Fruit fly (Drosophila melanogaster): ENCODE data around the gene CG33308.

CG33308 gene

dm6 chr2L:14796542-14796941 is 5.6 kb upstream of the CG33308 start, which contains the start of gene CG18420:
CG18420 (minus strand) TSS chr2L:14796642.
- no peak for TF ChIP-seq Mio (GFP tag; optimal IDR thresholded peaks at IDR 0.05)
- no peak for TF ChIP-seq CrebA (GFP tag; optimal IDR thresholded peaks at IDR 0.05; ENCODE audit: borderline replicate concordance)
- no peak for TF ChIP-seq jim (GFP tag; optimal IDR thresholded peaks at IDR 0.05)
- TF ChIP-seq psq (GFP tag; optimal IDR thresholded peaks at IDR 0.05): no peak
- TF ChIP-seq br (GFP tag; optimal IDR thresholded peaks at IDR 0.05): no peak
- TF ChIP-seq Hr78 (GFP tag; optimal IDR thresholded peaks at IDR 0.05): no peak
- no peak for TF ChIP-seq HLH106 (tag; optimal IDR thresholded peaks at IDR 0.05)
- TF ChIP-seq foxo (GFP tag; optimal IDR thresholded peaks at IDR 0.05): no peak
- TF ChIP-seq dsf (GFP tag; optimal IDR thresholded peaks at IDR 0.05; ENCODE audit: borderline replicate concordance): no peak
- no peak for TF ChIP-seq OdsH (GFP tag; optimal IDR thresholded peaks at IDR 0.05)
- TF ChIP-seq h (GFP tag; optimal IDR thresholded peaks at IDR 0.05): no peak
- TF ChIP-seq Myc (optimal IDR thresholded peaks at IDR 0.05): no peak
- TF ChIP-seq Vsx2 (GFP tag; optimal IDR thresholded peaks at IDR 0.05; ENCODE audit: partially characterized antibody): no peak
- TF ChIP-seq usp (GFP tag; optimal IDR thresholded peaks at IDR 0.05): no peak
- no peak for TF ChIP-seq N (GFP tag; optimal IDR thresholded peaks at IDR 0.05)
- TF ChIP-seq GATAd (GFP tag; optimal IDR thresholded peaks at IDR 0.05): no peak
- TF ChIP-seq rgr (GFP tag; optimal IDR thresholded peaks at IDR 0.05): no peak
- TF ChIP-seq tai (GFP tag; optimal IDR thresholded peaks at IDR 0.05): no peak

- TF ChIP-seq usp (GFP tag; optimal IDR thresholded peaks at IDR 0.05) (no peak), HLH106 (tag; optimal IDR thresholded peaks at IDR 0.05) (no peak), Hnf4 (GFP tag; optimal IDR thresholded peaks at IDR 0.05) (no peak), OdsH (GFP tag; optimal IDR thresholded peaks at IDR 0.05) (no peak), dl (GFP tag; optimal IDR thresholded peaks at IDR 0.05; ENCODE audit: insufficient read depth in 1 of 2, partially characterized antibody in 2 of 2) (no peak), dsf (GFP tag; optimal IDR thresholded peaks at IDR 0.05; ENCODE audit: borderline replicate concordance) (no peak), h (GFP tag; optimal IDR thresholded peaks at IDR 0.05) (no peak), Mio (GFP tag; optimal IDR thresholded peaks at IDR 0.05) (no peak), fru (GFP tag; optimal IDR thresholded peaks at IDR 0.05) (no peak), tai (GFP tag; optimal IDR thresholded peaks at IDR 0.05) (no peak), N (GFP tag; optimal IDR thresholded peaks at IDR 0.05) (no peak), foxo (GFP tag; optimal IDR thresholded peaks at IDR 0.05) (no peak), CG32264 (GFP tag; optimal IDR thresholded peaks at IDR 0.05) (no peak), Vsx2 (GFP tag; optimal IDR thresholded peaks at IDR 0.05; ENCODE audit: partially characterized antibody) (no peak), CG9705 (GFP tag; optimal IDR thresholded peaks at IDR 0.05) (no peak)
These were observed 4.6 kb upstream of the CG33308 start for dm6 chr2L:14797554-14797953.

dm6 chr2L:14810461-14810860 is 8.3 kb downstream of the CG33308 start, which contains the start of gene CG33309:
CG33309 (plus strand) TSS chr2L:14810761.
- TF ChIP-seq N (GFP tag; optimal IDR thresholded peaks at IDR 0.05): no peak
- no peak for TF ChIP-seq Hr78 (GFP tag; optimal IDR thresholded peaks at IDR 0.05)
- TF ChIP-seq h (GFP tag; optimal IDR thresholded peaks at IDR 0.05): no peak
- TF ChIP-seq Rel (GFP tag; optimal IDR thresholded peaks at IDR 0.05): no peak
- no peak for TF ChIP-seq Rel (tag; optimal IDR thresholded peaks at IDR 0.05)
- TF ChIP-seq fru (GFP tag; optimal IDR thresholded peaks at IDR 0.05): no peak
- TF ChIP-seq Sp1 (GFP tag; optimal IDR thresholded peaks at IDR 0.05): no peak
- no peak for TF ChIP-seq Abd-B (GFP tag; optimal IDR thresholded peaks at IDR 0.05)
- no peak for TF ChIP-seq dsf (GFP tag; optimal IDR thresholded peaks at IDR 0.05; ENCODE audit: borderline replicate concordance)
- TF ChIP-seq OdsH (GFP tag; optimal IDR thresholded peaks at IDR 0.05): no peak
- TF ChIP-seq Mio (GFP tag; optimal IDR thresholded peaks at IDR 0.05): no peak
- TF ChIP-seq pan (optimal IDR thresholded peaks at IDR 0.05): no peak
- no peak for TF ChIP-seq dl (GFP tag; optimal IDR thresholded peaks at IDR 0.05; ENCODE audit: insufficient read depth in 1 of 2, partially characterized antibody in 2 of 2)
- no peak for TF ChIP-seq usp (GFP tag; optimal IDR thresholded peaks at IDR 0.05)
- TF ChIP-seq CG9705 (GFP tag; optimal IDR thresholded peaks at IDR 0.05): no peak

dm6 chr2L:14842058-14842457 is 39.9 kb downstream of the CG33308 start, which contains the start of gene CG42682:
CG42682 (plus strand) TSS chr2L:14842358.
- no peak for TF ChIP-seq psq (GFP tag; optimal IDR thresholded peaks at IDR 0.05)
- no peak for TF ChIP-seq dmrt93B (GFP tag; optimal IDR thresholded peaks at IDR 0.05)
- TF ChIP-seq Hr83 (GFP tag; optimal IDR thresholded peaks at IDR 0.05; ENCODE audit: poor library complexity, severe bottlenecking): no peak
- TF ChIP-seq dsf (GFP tag; optimal IDR thresholded peaks at IDR 0.05; ENCODE audit: borderline replicate concordance): no peak
- no peak for TF ChIP-seq Hnf4 (GFP tag; optimal IDR thresholded peaks at IDR 0.05)
- no peak for TF ChIP-seq Myc (optimal IDR thresholded peaks at IDR 0.05)
- no peak for TF ChIP-seq Mio (GFP tag; optimal IDR thresholded peaks at IDR 0.05)

dm6 chr2L:14851678-14852077 is 49.5 kb downstream of the CG33308 start, which contains the start of gene CG15279:
CG15279 (minus strand) TSS chr2L:14851749.
- TF ChIP-seq fru (GFP tag; optimal IDR thresholded peaks at IDR 0.05) (peak; percentile 42), pan (optimal IDR thresholded peaks at IDR 0.05) (no peak)
